Worm (Caenorhabditis elegans) whole organism, L3 larva: ENCODE results near the gene Y44A6D.3.

Experiments
- ZK546.5 ChIP-seq: sonication (generic microtip); optimal IDR thresholded peaks from 2 replicates; lab custom pipeline; 2017; ENCODE audit warnings: missing biosample characterization, missing genetic modification characterization
- nhr-12 ChIP-seq: fragments of 150-350 bp; optimal IDR thresholded peaks from 2 replicates; lab custom pipeline; 2014; ENCODE audit warnings: missing biosample characterization, missing genetic modification characterization
- nhr-77 ChIP-seq: fragments of 150-350 bp; optimal IDR thresholded peaks from 2 replicates; lab custom pipeline; 2014; ENCODE audit warnings: missing biosample characterization, missing genetic modification characterization

DNA sequence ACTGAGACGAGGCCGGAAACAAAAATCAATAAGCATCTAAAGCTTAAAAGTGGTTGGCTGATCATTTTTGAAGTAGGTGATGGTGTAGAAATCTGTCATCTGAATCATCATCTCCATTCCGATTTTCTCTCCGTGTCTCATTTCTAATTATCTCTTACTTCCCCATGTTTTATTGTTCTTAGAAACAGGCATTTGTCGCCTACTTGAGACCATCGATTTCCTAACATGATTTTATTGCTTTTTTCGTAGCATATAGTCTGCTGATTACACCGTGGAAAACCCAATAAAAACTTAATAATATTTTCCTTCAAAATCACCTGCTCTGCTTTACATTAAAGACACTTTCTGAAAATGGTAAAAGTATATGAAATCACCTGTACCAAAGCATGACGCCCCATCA lies 17.0 kb downstream of the Y44A6D.3 start, which contains the start of gene F38A6.4:
- TF ChIP-seq nhr-12 (tag; lab: Kevin White, UChicago) (no peak), nhr-77 (tag; lab: Kevin White, UChicago) (no peak), ZK546.5 (no peak)
